Fruit fly (Drosophila melanogaster) whole organism, embryonic: Measurements from ENCODE around the gene CG15696.
A peak's percentile ranks its signal among the peaks of the same experiment; 100 is the strongest.

Experiments
- Bgb ChIP-seq: fragments of 200-800 bp; sonication (Bioruptor generic); IDR thresholded peaks from 2 replicates; pipeline ENCODE4 v1.3.6; 2022; ENCODE audit warnings: missing biosample characterization, missing genetic modification characterization; ENCODE audit not compliant: partially characterized antibody
- CG10543 ChIP-seq: fragments of 200-800 bp; sonication (Bioruptor generic); optimal IDR thresholded peaks from 3 replicates; lab custom pipeline; 2017; ENCODE audit warnings: missing biosample characterization, mild to moderate bottlenecking, missing genetic modification characterization, moderate library complexity
- CG12104 ChIP-seq: fragments of 200-800 bp; sonication (Bioruptor generic); optimal IDR thresholded peaks from 3 replicates; lab custom pipeline; 2016; ENCODE audit warnings: missing biosample characterization, missing genetic modification characterization
- CG12744 ChIP-seq: fragments of 200-800 bp; sonication (Bioruptor generic); optimal IDR thresholded peaks from 2 replicates; lab custom pipeline; 2016; ENCODE audit warnings: missing biosample characterization, missing genetic modification characterization
- CG13775 ChIP-seq: fragments of 200-800 bp; sonication (Bioruptor generic); optimal IDR thresholded peaks from 3 replicates; lab custom pipeline; 2017; ENCODE audit warnings: missing biosample characterization, mild to moderate bottlenecking, missing genetic modification characterization
- CG15479 ChIP-seq: fragments of 200-800 bp; sonication (Bioruptor generic); optimal IDR thresholded peaks from 3 replicates; lab custom pipeline; 2019; ENCODE audit warnings: missing biosample characterization, mild to moderate bottlenecking, missing genetic modification characterization, moderate library complexity
- CG17328 ChIP-seq: fragments of 200-800 bp; sonication (Bioruptor generic); IDR thresholded peaks from 2 replicates; pipeline ENCODE4 v1.3.6; 2022; ENCODE audit warnings: missing biosample characterization, missing genetic modification characterization
- CG2129 ChIP-seq: fragments of 200-800 bp; sonication (Bioruptor generic); IDR thresholded peaks from 2 replicates; pipeline ENCODE4 v1.3.6; 2022; ENCODE audit warnings: missing biosample characterization, missing genetic modification characterization; ENCODE audit not compliant: partially characterized antibody
- CG2199 ChIP-seq: fragments of 200-800 bp; sonication (Bioruptor generic); IDR thresholded peaks from 3 replicates; pipeline ENCODE4 v1.3.6; 2022; ENCODE audit warnings: missing biosample characterization, missing genetic modification characterization
- CG4282 ChIP-seq: fragments of 200-800 bp; sonication (Bioruptor generic); optimal IDR thresholded peaks from 2 replicates; lab custom pipeline; 2016; ENCODE audit warnings: missing biosample characterization, missing genetic modification characterization
- D19A ChIP-seq: fragments of 200-800 bp; optimal IDR thresholded peaks from 3 replicates; lab custom pipeline; 2019; ENCODE audit warnings: missing biosample characterization, mild to moderate bottlenecking, missing genetic modification characterization, moderate library complexity
- ERR ChIP-seq: fragments of 200-800 bp; sonication (Bioruptor generic); optimal IDR thresholded peaks from 2 replicates; lab custom pipeline; 2016; ENCODE audit warnings: missing biosample characterization, missing genetic modification characterization
- Eip74EF ChIP-seq, 2 experiments: fragments of 200-800 bp in 1 of 2; fragments of >200 bp in 1 of 2; sonication (Bioruptor generic) in 1 of 2; optimal IDR thresholded peaks; 2 replicates each; lab custom pipeline; 2017 to 2019; ENCODE audit warnings: missing biosample characterization in 2 of 2, missing genetic modification characterization in 2 of 2, mild to moderate bottlenecking in 1 of 2, moderate library complexity in 1 of 2
- HmgZ ChIP-seq: fragments of 200-800 bp; sonication (Bioruptor generic); optimal IDR thresholded peaks from 2 replicates; lab custom pipeline; 2018; ENCODE audit warnings: missing biosample characterization, mild to moderate bottlenecking, missing genetic modification characterization
- Hr51 ChIP-seq, 2 experiments: fragments of 200-800 bp; sonication (Bioruptor generic); optimal IDR thresholded peaks; 2 replicates in 1 of 2; 3 replicates in 1 of 2; lab custom pipeline; 2016 to 2018; ENCODE audit warnings: missing biosample characterization in 2 of 2, missing genetic modification characterization in 2 of 2, mild to moderate bottlenecking in 1 of 2, moderate library complexity in 1 of 2
- Lim3 ChIP-seq: fragments of 200-800 bp; sonication (Bioruptor generic); IDR thresholded peaks from 2 replicates; pipeline ENCODE4 v1.3.6; 2022; ENCODE audit warnings: missing biosample characterization, missing genetic modification characterization
- Med ChIP-seq: fragments of 200-800 bp; sonication (Bioruptor generic); peaks from one replicate; lab custom pipeline; 2016; ENCODE audit warnings: missing biosample characterization, missing genetic modification characterization, mild to moderate bottlenecking, inconsistent platforms, moderate library complexity
- Nf-YB ChIP-seq: fragments of 200-800 bp; sonication (Bioruptor generic); optimal IDR thresholded peaks from 3 replicates; lab custom pipeline; 2019; ENCODE audit warnings: missing biosample characterization, mild to moderate bottlenecking, missing genetic modification characterization, moderate library complexity
- Oaz ChIP-seq: fragments of 200-800 bp; sonication (Bioruptor generic); IDR thresholded peaks from 2 replicates; pipeline ENCODE4 v1.3.6; 2022; ENCODE audit warnings: missing biosample characterization, missing genetic modification characterization
- Opbp ChIP-seq: fragments of 200-800 bp; sonication (Bioruptor generic); IDR thresholded peaks from 3 replicates; pipeline ENCODE4 v1.3.6; 2022; ENCODE audit warnings: missing biosample characterization, missing genetic modification characterization; ENCODE audit not compliant: partially characterized antibody
- Optix ChIP-seq: fragments of 200-800 bp; sonication (Bioruptor generic); IDR thresholded peaks from 3 replicates; pipeline ENCODE4 v1.3.6; 2022; ENCODE audit warnings: missing biosample characterization, missing genetic modification characterization
- Sox102F ChIP-seq: fragments of 200-800 bp; sonication (Bioruptor generic); optimal IDR thresholded peaks from 2 replicates; lab custom pipeline; 2018; ENCODE audit warnings: missing biosample characterization, mild to moderate bottlenecking, missing genetic modification characterization, moderate library complexity
- amos ChIP-seq: fragments of 200-800 bp; sonication (Bioruptor generic); IDR thresholded peaks from 2 replicates; pipeline ENCODE4 v1.3.6; 2022; ENCODE audit warnings: missing biosample characterization, missing genetic modification characterization; ENCODE audit not compliant: partially characterized antibody
- ap ChIP-seq: fragments of 200-800 bp; sonication (Bioruptor generic); IDR thresholded peaks from 2 replicates; pipeline ENCODE4 v1.3.6; 2022; ENCODE audit warnings: missing biosample characterization, missing genetic modification characterization
- bigmax ChIP-seq: fragments of 200-800 bp; sonication (Bioruptor generic); optimal IDR thresholded peaks from 2 replicates; lab custom pipeline; 2018; ENCODE audit warnings: missing biosample characterization, mild to moderate bottlenecking, missing genetic modification characterization
- ewg ChIP-seq: fragments of 200-800 bp; sonication (Bioruptor generic); optimal IDR thresholded peaks from 3 replicates; lab custom pipeline; 2017; ENCODE audit warnings: mild to moderate bottlenecking, missing biosample characterization, missing genetic modification reagents, missing genetic modification characterization
- gce ChIP-seq: fragments of 200-800 bp; sonication (Bioruptor generic); IDR thresholded peaks from 3 replicates; pipeline ENCODE4 v1.3.6; 2022; ENCODE audit warnings: missing biosample characterization, missing genetic modification characterization
- gsb-n ChIP-seq: fragments of 200-800 bp; sonication (Bioruptor generic); optimal IDR thresholded peaks from 3 replicates; lab custom pipeline; 2018; ENCODE audit warnings: missing biosample characterization, mild to moderate bottlenecking, missing genetic modification characterization
- jigr1 ChIP-seq: fragments of 200-800 bp; sonication (Bioruptor generic); IDR thresholded peaks from 3 replicates; pipeline ENCODE4 v1.3.6; 2022; ENCODE audit warnings: missing biosample characterization, missing genetic modification characterization
- kay ChIP-seq: fragments of 200-800 bp; sonication (Bioruptor generic); optimal IDR thresholded peaks from 2 replicates; lab custom pipeline; 2016; ENCODE audit warnings: missing biosample characterization, missing genetic modification characterization
- ken ChIP-seq: fragments of 200-800 bp; sonication (Bioruptor generic); IDR thresholded peaks from 3 replicates; pipeline ENCODE4 v1.3.6; 2022; ENCODE audit warnings: missing biosample characterization, missing genetic modification characterization
- lab ChIP-seq: fragments of 200-800 bp; sonication (Bioruptor generic); optimal IDR thresholded peaks from 3 replicates; lab custom pipeline; 2017; ENCODE audit warnings: missing biosample characterization, missing genetic modification characterization, mild to moderate bottlenecking, moderate library complexity, missing genetic modification reagents
- lola ChIP-seq, 3 experiments: fragments of >200 bp in 2 of 3; fragments of 200-800 bp in 1 of 3; sonication (Bioruptor generic) in 1 of 3; optimal IDR thresholded peaks; 2 replicates each; lab custom pipeline; 2017 to 2019; ENCODE audit warnings: missing biosample characterization in 3 of 3, missing genetic modification characterization in 3 of 3, mild to moderate bottlenecking in 1 of 3, moderate library complexity in 1 of 3
- mirr ChIP-seq: fragments of 200-800 bp; sonication (Bioruptor generic); optimal IDR thresholded peaks from 3 replicates; lab custom pipeline; 2018; ENCODE audit warnings: missing biosample characterization, mild to moderate bottlenecking, missing genetic modification characterization
- nerfin-2 ChIP-seq: fragments of 200-800 bp; sonication (Bioruptor generic); IDR thresholded peaks from 2 replicates; pipeline ENCODE4 v1.3.6; 2022; ENCODE audit warnings: missing biosample characterization, missing genetic modification characterization; ENCODE audit not compliant: partially characterized antibody
- nom ChIP-seq: fragments of 200-800 bp; sonication (Bioruptor generic); optimal IDR thresholded peaks from 2 replicates; lab custom pipeline; 2017; ENCODE audit warnings: missing biosample characterization, missing genetic modification characterization, mild to moderate bottlenecking, moderate library complexity, missing genetic modification reagents
- prd ChIP-seq, 3 experiments: fragments of >200 bp in 2 of 3; fragments of 200-800 bp in 1 of 3; sonication (Bioruptor generic) in 1 of 3; optimal IDR thresholded peaks in 2 of 3; IDR thresholded peaks in 1 of 3; 2 replicates in 2 of 3; 3 replicates in 1 of 3; pipeline versions ENCODE4 v1.3.6 to Lab custom; 2017 to 2022; ENCODE audit warnings: missing biosample characterization in 1 of 3, missing genetic modification characterization in 1 of 3
- pros ChIP-seq: fragments of 200-800 bp; sonication (Bioruptor generic); optimal IDR thresholded peaks from 3 replicates; lab custom pipeline; 2019; ENCODE audit warnings: missing biosample characterization, mild to moderate bottlenecking, missing genetic modification characterization, moderate library complexity
- rib ChIP-seq: fragments of 200-800 bp; sonication (Bioruptor generic); IDR thresholded peaks from 2 replicates; pipeline ENCODE4 v1.3.6; 2022; ENCODE audit warnings: missing biosample characterization, missing genetic modification characterization
- sd ChIP-seq: fragments of 200-800 bp; sonication (Bioruptor generic); optimal IDR thresholded peaks from 3 replicates; lab custom pipeline; 2018; ENCODE audit warnings: missing biosample characterization, mild to moderate bottlenecking, missing genetic modification characterization, moderate library complexity
- slou ChIP-seq: fragments of 200-800 bp; sonication (Bioruptor generic); optimal IDR thresholded peaks from 3 replicates; lab custom pipeline; 2016; ENCODE audit warnings: missing biosample characterization, missing genetic modification characterization
- sob ChIP-seq: fragments of 200-800 bp; sonication (Bioruptor generic); IDR thresholded peaks from 2 replicates; pipeline ENCODE4 v1.3.6; 2022; ENCODE audit warnings: missing biosample characterization, missing genetic modification characterization
- sqz ChIP-seq: fragments of 200-800 bp; sonication (Bioruptor generic); optimal IDR thresholded peaks from 3 replicates; lab custom pipeline; 2018; ENCODE audit warnings: missing biosample characterization, mild to moderate bottlenecking, missing genetic modification characterization
- sug ChIP-seq: fragments of 200-800 bp; optimal IDR thresholded peaks from 2 replicates; lab custom pipeline; 2019; ENCODE audit warnings: missing biosample characterization, mild to moderate bottlenecking, missing genetic modification characterization, moderate library complexity
- trem ChIP-seq: fragments of 200-800 bp; optimal IDR thresholded peaks from 3 replicates; lab custom pipeline; 2019; ENCODE audit warnings: missing biosample characterization, mild to moderate bottlenecking, missing genetic modification characterization, moderate library complexity
- vnd ChIP-seq: fragments of 200-800 bp; sonication (Bioruptor generic); IDR thresholded peaks from 3 replicates; pipeline ENCODE4 v1.3.6; 2022; ENCODE audit warnings: missing biosample characterization, missing genetic modification characterization; ENCODE audit not compliant: partially characterized antibody
- zfh2 ChIP-seq: fragments of 200-800 bp; sonication (Bioruptor generic); optimal IDR thresholded peaks from 2 replicates; lab custom pipeline; 2016; ENCODE audit warnings: missing biosample characterization, missing genetic modification characterization

The CG15696 gene

DNA sequence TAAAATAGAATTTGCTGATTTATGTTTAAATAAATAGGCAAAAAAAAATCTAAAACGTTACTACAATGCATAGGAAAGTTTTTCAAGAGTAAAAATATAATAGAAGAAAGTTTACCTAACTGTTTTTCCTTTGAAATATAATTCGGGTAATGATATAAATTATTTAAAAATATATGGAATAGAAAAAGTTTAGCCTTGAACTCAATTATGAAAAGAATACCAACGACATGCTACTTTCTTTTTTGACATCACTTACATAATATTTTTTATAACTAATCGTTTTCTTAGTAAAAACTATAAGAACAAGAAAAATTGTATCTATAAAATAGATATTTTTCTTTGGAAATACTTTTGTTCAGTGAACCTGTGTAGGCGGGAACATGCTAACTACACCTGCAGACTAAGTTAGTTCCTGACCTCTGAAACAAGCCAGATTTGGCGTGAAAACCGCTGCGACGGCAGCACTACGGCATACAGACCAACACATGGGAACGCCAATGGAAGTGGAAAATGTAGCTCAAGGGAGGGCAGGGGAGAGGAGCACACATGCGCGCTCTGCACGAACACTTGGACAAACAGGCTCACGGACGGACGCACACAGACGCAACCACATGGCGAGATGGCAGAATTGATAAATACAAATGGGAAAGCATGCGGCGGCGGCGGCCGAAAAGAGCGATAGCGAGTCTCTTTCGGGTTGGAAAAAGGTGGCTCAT is 17.3 kb upstream of the CG15696 start (continued):
- peak in 1 of 3 experiments; percentile 50 for TF ChIP-seq lola (GFP tag; optimal IDR thresholded peaks at IDR 0.05; lab: Kevin White, UChicago)
- no peak for TF ChIP-seq slou (GFP tag; lab: Kevin White, UChicago)
- no peak for TF ChIP-seq sqz (GFP tag; lab: Kevin White, UChicago)
- TF ChIP-seq ewg, result peak; percentile 54
- peak; percentile 79 for TF ChIP-seq CG15479 (GFP tag; lab: Kevin White, UChicago)
- TF ChIP-seq rib, result peak; percentile 93
- peak in 1 of 2 experiments; percentile 30 for TF ChIP-seq Hr51 (GFP tag; optimal IDR thresholded peaks at IDR 0.05; lab: Kevin White, UChicago)
- no peak for TF ChIP-seq zfh2 (GFP tag; lab: Kevin White, UChicago)
- 0 out of 3 replicates have a peak, but pooled peaks have one; percentile 11 for TF ChIP-seq gce (GFP tag; lab: Robert Waterston, UW)
- no peak for TF ChIP-seq prd (optimal IDR thresholded peaks at IDR 0.05; lab: Kevin White, UChicago)
- peak; percentile 23; the same call in 2 of the 3 replicates for TF ChIP-seq prd (GFP tag; IDR thresholded peaks at IDR 0.05; lab: Robert Waterston, UW)
- no peak for TF ChIP-seq ap (GFP tag; lab: Robert Waterston, UW)
- TF ChIP-seq lab, result peak; percentile 43
- TF ChIP-seq ERR, result no peak
- no peak for TF ChIP-seq vnd (GFP tag; lab: Robert Waterston, UW)
- TF ChIP-seq Oaz (GFP tag; lab: Robert Waterston, UW), result no peak
- TF ChIP-seq Opbp (GFP tag; lab: Robert Waterston, UW), result peak; percentile 42; the same call in 1 of the 3 replicates
- TF ChIP-seq mirr, result peak; percentile 74
- TF ChIP-seq jigr1 (GFP tag; lab: Robert Waterston, UW), result no peak
- no peak for TF ChIP-seq nerfin-2 (GFP tag; lab: Robert Waterston, UW)
- no peak for TF ChIP-seq ken (GFP tag; lab: Robert Waterston, UW)
- TF ChIP-seq CG4282, result no peak
- TF ChIP-seq Sox102F (GFP tag; lab: Kevin White, UChicago), result peak; percentile 8
- TF ChIP-seq bigmax, result peak; percentile 47
- peak; percentile 59; the same call in 1 of the 2 replicates for TF ChIP-seq sob (GFP tag; lab: Robert Waterston, UW)
- peak; percentile 93 for TF ChIP-seq CG10543
- no peak for TF ChIP-seq Optix (GFP tag; lab: Robert Waterston, UW)
- TF ChIP-seq trem (tag; lab: Kevin White, UChicago), result peak; percentile 21
- TF ChIP-seq CG2199 (GFP tag; lab: Robert Waterston, UW), result 0 out of 3 replicates have a peak, but pooled peaks have one; percentile 54
- TF ChIP-seq nom (GFP tag; lab: Kevin White, UChicago), result no peak
- TF ChIP-seq CG13775 (GFP tag; lab: Kevin White, UChicago), result peak; percentile 32
- TF ChIP-seq sug (tag; lab: Kevin White, UChicago), result peak; percentile 77
- no peak for TF ChIP-seq Lim3 (GFP tag; lab: Robert Waterston, UW)
- peak; percentile 79 for TF ChIP-seq sd (tag; lab: Kevin White, UChicago)
- TF ChIP-seq CG17328, result no peak
- TF ChIP-seq CG12744 (GFP tag; lab: Kevin White, UChicago), result no peak
- TF ChIP-seq Eip74EF (GFP tag; optimal IDR thresholded peaks at IDR 0.05; lab: Kevin White, UChicago), result no peak
- TF ChIP-seq pros, result peak; percentile 24
- TF ChIP-seq CG2129 (GFP tag; lab: Robert Waterston, UW), result no peak
- no peak for TF ChIP-seq gsb-n (tag; lab: Kevin White, UChicago)
- peak; percentile 93 for TF ChIP-seq Med (GFP tag; lab: Kevin White, UChicago)
- TF ChIP-seq Bgb, result peak; percentile 59; the same call in 1 of the 2 replicates
- peak; percentile 31 for TF ChIP-seq CG12104 (GFP tag; lab: Kevin White, UChicago)
- TF ChIP-seq kay (GFP tag; lab: Kevin White, UChicago), result no peak
- peak; percentile 62 for TF ChIP-seq HmgZ
- peak; percentile 24; the same call in 1 of the 2 replicates for TF ChIP-seq amos (GFP tag; lab: Robert Waterston, UW)
- peak; percentile 31 for TF ChIP-seq D19A
- no peak for TF ChIP-seq Nf-YB (GFP tag; lab: Kevin White, UChicago)
